Worm (Caenorhabditis elegans) whole organism, L4 larva: ENCODE measurements around the gene F38A5.22.

ENCODE experiments used
- aha-1 ChIP-seq: fragments of 150-350 bp; peaks from one replicate; lab custom pipeline; 2014; ENCODE audit warnings: missing biosample characterization, missing genetic modification characterization
- ceh-20 ChIP-seq: fragments of 200-800 bp; sonication (Bioruptor generic); IDR thresholded peaks from 2 replicates; pipeline ENCODE4 v1.3.6; 2022; ENCODE audit warnings: missing genetic modification reagents, missing genetic modification characterization, missing compliant biosample characterization
- ceh-62 ChIP-seq: sonication (generic microtip); optimal IDR thresholded peaks from 2 replicates; lab custom pipeline; 2017; ENCODE audit warnings: missing biosample characterization, missing genetic modification characterization
- cey-2 ChIP-seq: sonication (generic microtip); optimal IDR thresholded peaks from 3 replicates; lab custom pipeline; 2017; ENCODE audit warnings: missing genetic modification characterization, mild to moderate bottlenecking, missing compliant biosample characterization, antibody characterized with exemption, borderline replicate concordance; ENCODE audit not compliant: insufficient read depth
- daf-8 ChIP-seq: fragments of 200-800 bp; sonication (Bioruptor generic); IDR thresholded peaks from 2 replicates; pipeline ENCODE4 v1.3.6; 2022; ENCODE audit warnings: missing genetic modification characterization, missing compliant biosample characterization
- dmd-6 ChIP-seq: fragments of 200-800 bp; sonication (Bioruptor generic); IDR thresholded peaks from 2 replicates; pipeline ENCODE4 v1.3.6; 2022; ENCODE audit warnings: missing genetic modification reagents, missing genetic modification characterization, missing compliant biosample characterization
- dmd-9 ChIP-seq: fragments of 200-800 bp; sonication (Bioruptor generic); IDR thresholded peaks from 2 replicates; pipeline ENCODE4 v1.3.6; 2022; ENCODE audit warnings: missing genetic modification reagents, missing genetic modification characterization, missing compliant biosample characterization
- dpl-1 ChIP-seq: fragments of 150-350 bp; optimal IDR thresholded peaks from 2 replicates; lab custom pipeline; 2014; ENCODE audit warnings: missing biosample characterization, missing genetic modification reagents, missing genetic modification characterization
- dve-1 ChIP-seq: sonication (generic microtip); optimal IDR thresholded peaks from 2 replicates; lab custom pipeline; 2017; ENCODE audit warnings: antibody characterized with exemption, mild to moderate bottlenecking, missing genetic modification characterization, missing compliant biosample characterization; ENCODE audit not compliant: insufficient read depth
- fos-1 ChIP-seq: fragments of 150-350 bp; optimal IDR thresholded peaks from 2 replicates; lab custom pipeline; 2014; ENCODE audit warnings: missing biosample characterization, missing genetic modification characterization
- hif-1 ChIP-seq, 2 experiments: sonication (generic microtip); optimal IDR thresholded peaks; 2 replicates each; lab custom pipeline; 2016 to 2017; ENCODE audit warnings: missing compliant biosample characterization in 2 of 2, missing genetic modification characterization in 2 of 2, missing genetic modification reagents in 2 of 2, missing genotype in 2 of 2, mild to moderate bottlenecking in 1 of 2
- hlh-11 ChIP-seq: fragments of 200-800 bp; sonication (Bioruptor generic); optimal IDR thresholded peaks from 2 replicates; lab custom pipeline; 2018; ENCODE audit warnings: mild to moderate bottlenecking, missing genetic modification characterization, missing compliant biosample characterization
- hmg-1.1 ChIP-seq: fragments of 200-800 bp; sonication (Bioruptor generic); IDR thresholded peaks from 2 replicates; pipeline ENCODE4 v1.3.6; 2022; ENCODE audit warnings: missing genetic modification reagents, missing genetic modification characterization, missing compliant biosample characterization
- lin-15B ChIP-seq: fragments of 150-350 bp; sonication (generic microtip); optimal IDR thresholded peaks from 3 replicates; lab custom pipeline; 2014; ENCODE audit warnings: missing biosample characterization, missing genetic modification characterization
- lin-39 ChIP-seq: fragments of 150-350 bp; optimal IDR thresholded peaks from 2 replicates; lab custom pipeline; 2014; ENCODE audit warnings: missing biosample characterization, missing genetic modification reagents, missing genetic modification characterization
- lsy-2 ChIP-seq, 2 experiments: fragments of 150-350 bp in 1 of 2; sonication (generic microtip) in 1 of 2; optimal IDR thresholded peaks; 2 replicates each; lab custom pipeline; 2014 to 2017; ENCODE audit warnings: missing biosample characterization in 2 of 2, missing genetic modification characterization in 2 of 2
- madf-9 ChIP-seq: fragments of 200-800 bp; sonication (Bioruptor generic); conservative IDR thresholded peaks from 2 replicates; pipeline ENCODE4 v1.3.6; 2022; ENCODE audit warnings: missing genetic modification reagents, missing genetic modification characterization, missing compliant biosample characterization
- mdt-29 ChIP-seq: fragments of 200-800 bp; sonication (Bioruptor generic); IDR thresholded peaks from 2 replicates; pipeline ENCODE4 v1.3.6; 2022; ENCODE audit warnings: missing genetic modification reagents, missing genetic modification characterization, missing compliant biosample characterization
- mep-1 ChIP-seq: fragments of 150-350 bp; sonication (generic microtip); optimal IDR thresholded peaks from 3 replicates; lab custom pipeline; 2014; ENCODE audit warnings: missing biosample characterization, missing genetic modification characterization
- mxl-2 ChIP-seq: fragments of 200-800 bp; sonication (Bioruptor generic); conservative IDR thresholded peaks from 2 replicates; pipeline ENCODE4 v1.3.6; 2022; ENCODE audit warnings: missing genetic modification reagents, missing genetic modification characterization, missing compliant biosample characterization
- mxl-3 ChIP-seq: fragments of 200-800 bp; sonication (Bioruptor generic); optimal IDR thresholded peaks from 2 replicates; lab custom pipeline; 2018; ENCODE audit warnings: mild to moderate bottlenecking, missing genetic modification characterization, missing compliant biosample characterization
- nhr-11 ChIP-seq: fragments of 150-350 bp; optimal IDR thresholded peaks from 2 replicates; lab custom pipeline; 2014; ENCODE audit warnings: missing biosample characterization, missing genetic modification characterization
- nhr-111 ChIP-seq: fragments of 200-800 bp; sonication (Bioruptor generic); optimal IDR thresholded peaks from 2 replicates; lab custom pipeline; 2018; ENCODE audit warnings: mild to moderate bottlenecking, missing genetic modification characterization, missing compliant biosample characterization
- nhr-28 ChIP-seq: fragments of 150-350 bp; optimal IDR thresholded peaks from 2 replicates; lab custom pipeline; 2014; ENCODE audit warnings: missing biosample characterization, missing genetic modification characterization
- nhr-41 ChIP-seq: fragments of 200-800 bp; sonication (Bioruptor generic); IDR thresholded peaks from 2 replicates; pipeline ENCODE4 v1.3.6; 2022; ENCODE audit warnings: missing genetic modification reagents, missing genetic modification characterization, missing compliant biosample characterization
- nhr-42 ChIP-seq: fragments of 200-800 bp; sonication (Bioruptor generic); IDR thresholded peaks from 2 replicates; pipeline ENCODE4 v1.3.6; 2022; ENCODE audit warnings: missing genetic modification characterization, missing compliant biosample characterization
- nhr-6 ChIP-seq: fragments of 150-350 bp; optimal IDR thresholded peaks from 2 replicates; lab custom pipeline; 2014; ENCODE audit warnings: missing biosample characterization, missing genetic modification characterization
- pha-4 ChIP-seq, 2 experiments: fragments of 150-350 bp in 1 of 2; fragments of 200-800 bp in 1 of 2; sonication (Bioruptor generic) in 1 of 2; IDR thresholded peaks in 1 of 2; optimal IDR thresholded peaks in 1 of 2; 2 replicates each; pipeline versions ENCODE4 v1.3.6 to Lab custom; 2014 to 2022; ENCODE audit warnings: missing genetic modification characterization in 2 of 2, missing genetic modification reagents in 2 of 2, missing biosample characterization in 1 of 2, missing compliant biosample characterization in 1 of 2
- php-3 ChIP-seq: fragments of 200-800 bp; sonication (Bioruptor generic); IDR thresholded peaks from 2 replicates; pipeline ENCODE4 v1.3.6; 2022; ENCODE audit warnings: missing genetic modification reagents, missing genetic modification characterization, missing compliant biosample characterization
- pqm-1 ChIP-seq: sonication (generic microtip); optimal IDR thresholded peaks from 2 replicates; lab custom pipeline; 2017; ENCODE audit warnings: missing biosample characterization, missing genetic modification characterization
- sdz-12 ChIP-seq: fragments of 200-800 bp; sonication (Bioruptor generic); optimal IDR thresholded peaks from 2 replicates; lab custom pipeline; 2018; ENCODE audit warnings: mild to moderate bottlenecking, missing genetic modification characterization, missing compliant biosample characterization
- set-16 ChIP-seq: fragments of 200-800 bp; sonication (Bioruptor generic); IDR thresholded peaks from 2 replicates; pipeline ENCODE4 v1.3.6; 2022; ENCODE audit warnings: missing genetic modification reagents, missing genetic modification characterization, missing compliant biosample characterization
- snpc-1.2 ChIP-seq: fragments of 200-800 bp; sonication (Bioruptor generic); IDR thresholded peaks from 2 replicates; pipeline ENCODE4 v1.3.6; 2022; ENCODE audit warnings: missing genetic modification reagents, missing genetic modification characterization, missing compliant biosample characterization
- spr-3 ChIP-seq: fragments of 200-800 bp; sonication (Bioruptor generic); optimal IDR thresholded peaks from 2 replicates; lab custom pipeline; 2018; ENCODE audit warnings: mild to moderate bottlenecking, missing genetic modification characterization, missing compliant biosample characterization
- unc-39 ChIP-seq: sonication (generic microtip); optimal IDR thresholded peaks from 2 replicates; lab custom pipeline; 2017; ENCODE audit warnings: missing biosample characterization, missing genetic modification characterization
- unc-62 ChIP-seq, 3 experiments: fragments of 150-350 bp in 1 of 3; sonication (generic microtip); optimal IDR thresholded peaks in 2 of 3; peaks in 1 of 3; 1 replicate in 1 of 3; 2 replicates in 2 of 3; lab custom pipeline; 2014 to 2017; ENCODE audit warnings: missing biosample characterization in 3 of 3, missing genetic modification characterization in 3 of 3, missing genetic modification reagents in 3 of 3, missing genotype in 1 of 3
- zag-1 ChIP-seq: fragments of 150-350 bp; optimal IDR thresholded peaks from 2 replicates; lab custom pipeline; 2014; ENCODE audit warnings: missing biosample characterization, missing genetic modification characterization
- zfp-3 ChIP-seq: fragments of 200-800 bp; sonication (Bioruptor generic); conservative IDR thresholded peaks from 2 replicates; pipeline ENCODE4 v1.3.6; 2022; ENCODE audit warnings: missing genetic modification reagents, missing genetic modification characterization, missing compliant biosample characterization
- ztf-11 ChIP-seq: fragments of 150-350 bp; optimal IDR thresholded peaks from 2 replicates; lab custom pipeline; 2014; ENCODE audit warnings: missing biosample characterization, missing genetic modification characterization

F38A5.22 gene

ce11 chrIV:6574343-6574742 is 21.4 kb downstream of the F38A5.22 start (continued):
- TF ChIP-seq dmd-9 (GFP tag; lab: Robert Waterston, UW), result no peak
- TF ChIP-seq hif-1 (tag; optimal IDR thresholded peaks at IDR 0.05; lab: Kevin White, UChicago), result no peak
- peak; percentile 70 for TF ChIP-seq hlh-11 (tag; lab: Kevin White, UChicago)
- peak; percentile 63 for TF ChIP-seq pqm-1 (tag; lab: Kevin White, UChicago)
- TF ChIP-seq zag-1 (tag; lab: Kevin White, UChicago), result no peak
- 0 out of 2 replicates have a peak, but pooled peaks have one; percentile 22 for TF ChIP-seq php-3 (GFP tag; lab: Robert Waterston, UW)
- no peak for TF ChIP-seq nhr-6
- no peak for TF ChIP-seq sdz-12 (GFP tag; lab: Kevin White, UChicago)
- no peak for TF ChIP-seq ceh-20 (GFP tag; lab: Robert Waterston, UW)

DNA sequence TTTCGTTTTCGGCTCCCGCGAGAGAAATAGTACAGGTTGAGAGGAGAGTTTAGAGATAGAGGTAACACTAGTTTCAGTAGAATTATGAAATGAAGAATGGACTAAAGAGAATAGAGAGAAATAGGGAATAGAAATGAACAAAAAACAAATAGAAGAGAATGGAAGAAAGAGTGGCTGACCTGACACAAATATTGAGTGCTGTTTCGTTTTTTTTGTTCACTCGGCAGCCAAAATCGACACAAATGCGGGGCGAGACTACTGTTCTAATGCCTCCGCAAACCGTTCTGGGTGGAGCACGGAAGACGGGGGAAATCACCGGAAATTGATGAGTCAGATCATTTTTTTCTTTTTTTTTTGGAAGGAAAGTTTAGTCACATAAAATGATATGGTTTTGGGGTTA is 23.1 kb downstream of the F38A5.22 start:
- TF ChIP-seq aha-1 (peak; percentile 42), nhr-11 (no peak), nhr-28 (tag; lab: Kevin White, UChicago) (peak; percentile 10)

ce11 chrIV:6572238-6572637 is 23.5 kb downstream of the F38A5.22 start, which contains the start of gene bicd-1:
TSS of gene bicd-1 (minus strand) at chrIV:6572338.
- TF ChIP-seq cey-2 (tag; lab: Kevin White, UChicago) (no peak), nhr-42 (GFP tag; lab: Robert Waterston, UW) (no peak), madf-9 (GFP tag; lab: Robert Waterston, UW) (no peak), mep-1 (no peak), nhr-41 (GFP tag; lab: Robert Waterston, UW) (no peak), dpl-1 (GFP tag; lab: Kevin White, UChicago) (no peak), dve-1 (tag; lab: Kevin White, UChicago) (no peak), zfp-3 (GFP tag; lab: Robert Waterston, UW) (no peak), dmd-6 (GFP tag; lab: Robert Waterston, UW) (no peak), ztf-11 (tag; lab: Kevin White, UChicago) (no peak), set-16 (GFP tag; lab: Robert Waterston, UW) (no peak)

DNA sequence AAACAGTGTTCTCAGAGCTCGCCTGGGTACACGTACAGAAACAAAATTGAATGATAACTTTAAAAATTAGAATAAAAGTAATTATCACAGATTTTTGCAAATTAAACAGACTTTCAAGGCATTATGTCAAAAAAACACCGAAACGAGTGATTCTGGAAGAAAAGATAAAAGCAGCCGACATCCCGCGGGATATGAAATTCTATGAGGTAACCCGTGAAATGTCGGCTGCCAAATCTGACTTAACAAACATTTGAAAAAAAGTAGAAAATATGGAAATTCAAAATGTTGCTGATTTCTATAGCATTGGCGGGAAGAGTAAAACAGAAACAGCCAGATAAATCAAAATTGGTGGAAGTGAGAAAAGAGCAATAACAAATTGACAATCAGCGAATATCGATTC is 30.1 kb downstream of the F38A5.22 start:
- no peak for TF ChIP-seq ceh-62 (tag; lab: Kevin White, UChicago)
- TF ChIP-seq lsy-2 (tag; optimal IDR thresholded peaks at IDR 0.05; lab: Kevin White, UChicago), result no peak
- TF ChIP-seq nhr-42 (GFP tag; lab: Robert Waterston, UW), result no peak
- no peak for TF ChIP-seq set-16 (GFP tag; lab: Robert Waterston, UW)
- no peak for TF ChIP-seq spr-3 (GFP tag; lab: Kevin White, UChicago)
- TF ChIP-seq nhr-111, result no peak
- TF ChIP-seq fos-1 (tag; lab: Kevin White, UChicago), result no peak

DNA sequence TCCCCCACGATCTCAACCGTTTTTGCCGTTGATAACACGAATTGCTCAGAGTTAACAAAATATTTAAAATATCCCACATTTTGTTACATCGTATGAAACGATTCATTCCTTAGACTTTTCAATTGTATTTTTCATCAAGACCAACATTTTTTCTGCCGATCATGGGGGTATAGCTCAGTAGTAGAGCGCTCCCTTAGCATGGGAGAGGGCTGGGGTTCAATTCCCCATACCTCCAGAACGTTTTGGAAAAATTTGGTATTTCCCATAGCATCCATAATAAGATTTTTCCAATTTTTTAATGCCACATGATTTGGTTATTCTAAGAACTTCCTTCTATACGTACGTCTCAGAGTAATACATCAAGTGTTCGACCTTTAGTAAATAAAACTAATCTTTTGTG is 33.7 kb downstream of the F38A5.22 start:
- TF ChIP-seq mxl-2 (GFP tag; lab: Robert Waterston, UW), result no peak
- TF ChIP-seq snpc-1.2 (GFP tag; lab: Robert Waterston, UW), result 0 out of 2 replicates have a peak, but pooled peaks have one; percentile 62
- peak in 1 of 2 experiments; percentile 50 for TF ChIP-seq unc-62 (GFP tag; optimal IDR thresholded peaks at IDR 0.05 in 1 of 2; lab: Kevin White, UChicago)
- TF ChIP-seq unc-62 (tag; optimal IDR thresholded peaks at IDR 0.05; lab: Kevin White, UChicago), result no peak

DNA sequence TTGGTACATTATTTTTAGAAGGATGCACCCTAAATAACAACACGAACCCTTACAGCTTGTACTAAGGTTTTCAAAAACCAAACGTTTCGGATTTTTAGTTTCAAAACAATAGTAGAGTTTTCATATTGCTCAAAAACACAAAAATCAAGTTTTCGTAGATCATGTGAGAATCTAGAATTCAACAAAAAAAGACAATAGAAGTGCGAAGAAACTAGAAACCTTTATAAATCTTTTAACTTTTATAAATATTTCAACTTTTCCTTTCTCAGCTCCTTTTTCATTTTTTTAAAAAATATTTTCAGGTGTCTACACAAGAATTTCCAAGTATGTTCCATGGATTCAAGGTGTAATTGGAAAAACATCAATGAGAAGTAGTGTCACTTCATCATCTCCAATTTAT is 35.3 kb downstream of the F38A5.22 start, which contains the start of gene best-9:
TSS of gene best-9 (plus strand) at position 301 of the 400 bp plus-strand sequence.
- TF ChIP-seq unc-39 (tag; lab: Kevin White, UChicago) (no peak), daf-8 (no peak), pha-4 (GFP tag; IDR thresholded peaks at IDR 0.05; lab: Robert Waterston, UW) (no peak), pha-4 (tag; optimal IDR thresholded peaks at IDR 0.05; lab: Kevin White, UChicago) (no peak), hmg-1.1 (GFP tag; lab: Robert Waterston, UW) (no peak), lin-39 (tag; lab: Kevin White, UChicago) (no peak), spr-3 (GFP tag; lab: Kevin White, UChicago) (no peak), ztf-11 (tag; lab: Kevin White, UChicago) (no peak), sdz-12 (GFP tag; lab: Kevin White, UChicago) (no peak), dve-1 (tag; lab: Kevin White, UChicago) (no peak), lin-15B (tag; lab: Kevin White, UChicago) (no peak), mdt-29 (GFP tag; lab: Robert Waterston, UW) (no peak), dpl-1 (GFP tag; lab: Kevin White, UChicago) (no peak), ceh-62 (tag; lab: Kevin White, UChicago) (no peak), mxl-3 (GFP tag; lab: Kevin White, UChicago) (no peak)
- TF ChIP-seq, all 104 proteins: peak for 0
